Worm (Caenorhabditis elegans) whole organism, L4/young adult: Measurements from ENCODE around the gene odr-1.

Experiments
- W03F9.2 ChIP-seq: fragments of 150-350 bp; optimal IDR thresholded peaks from 2 replicates; lab custom pipeline; 2014; ENCODE audit warnings: missing biosample characterization, missing genetic modification characterization
- dao-5 ChIP-seq: sonication (generic microtip); optimal IDR thresholded peaks from 2 replicates; lab custom pipeline; 2016; ENCODE audit warnings: missing genotype, missing genetic modification characterization, moderate library complexity, missing compliant biosample characterization
- him-1 ChIP-seq: sonication (generic microtip); optimal IDR thresholded peaks from 2 replicates; lab custom pipeline; 2016; ENCODE audit warnings: missing genotype, missing genetic modification reagents, missing genetic modification characterization, missing compliant biosample characterization

The odr-1 gene

DNA sequence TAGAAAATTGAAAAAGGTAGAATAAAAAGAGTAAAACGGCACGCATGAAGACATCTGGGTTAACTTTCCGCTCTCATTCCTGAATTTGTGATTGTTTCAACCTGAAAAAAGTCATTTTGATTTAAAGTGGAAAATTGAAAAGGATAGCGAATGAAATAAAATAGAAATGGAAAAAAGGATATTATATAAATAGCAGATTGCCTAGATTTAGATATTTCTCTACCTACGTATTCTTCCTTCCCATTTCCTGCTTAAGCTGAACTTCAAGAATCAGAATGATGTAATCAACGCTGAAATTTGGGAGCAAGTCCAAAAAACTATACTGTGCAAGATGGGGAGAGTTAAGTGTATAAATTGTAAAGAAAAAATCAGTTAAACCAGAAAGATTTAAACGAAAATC, 19.1 kb upstream of the odr-1 start, which contains the start of gene R01E6.7:
Gene R01E6.7, minus strand, starts transcription at position 101 of the 400 bp plus-strand sequence.
- TF ChIP-seq W03F9.2 (tag; lab: Kevin White, UChicago) (no peak), dao-5 (tag; lab: Kevin White, UChicago) (no peak), him-1 (tag; lab: Kevin White, UChicago) (no peak)

- TF ChIP-seq him-1 (tag; lab: Kevin White, UChicago) (no peak), W03F9.2 (tag; lab: Kevin White, UChicago) (no peak), dao-5 (tag; lab: Kevin White, UChicago) (no peak)
Observed at ce11 chrX:13566436-13566835, 15.6 kb upstream of the odr-1 start, which contains the start of gene R01E6.2. TSS of gene R01E6.2 (minus strand) at chrX:13566536.

DNA sequence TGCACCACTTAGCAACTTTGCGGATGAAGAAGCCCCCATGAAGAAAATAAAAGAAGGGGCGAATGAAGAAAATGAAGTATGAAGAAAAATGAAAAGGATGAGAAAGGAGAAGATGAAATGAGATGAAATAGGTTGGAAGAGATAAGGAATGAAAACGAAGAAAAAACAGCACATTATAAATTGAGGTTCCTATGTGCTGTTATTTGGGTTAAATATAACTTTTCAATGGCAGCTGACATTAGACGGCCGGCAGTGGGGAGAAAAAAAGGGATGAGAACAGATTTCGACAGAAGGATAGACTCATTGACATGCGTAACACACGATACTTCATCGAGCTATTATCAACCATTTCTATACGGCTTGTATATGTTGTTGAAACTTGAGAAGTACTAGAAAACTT, 11.2 kb upstream of the odr-1 start:
- TF ChIP-seq W03F9.2 (tag; lab: Kevin White, UChicago) (no peak), him-1 (tag; lab: Kevin White, UChicago) (no peak)

DNA sequence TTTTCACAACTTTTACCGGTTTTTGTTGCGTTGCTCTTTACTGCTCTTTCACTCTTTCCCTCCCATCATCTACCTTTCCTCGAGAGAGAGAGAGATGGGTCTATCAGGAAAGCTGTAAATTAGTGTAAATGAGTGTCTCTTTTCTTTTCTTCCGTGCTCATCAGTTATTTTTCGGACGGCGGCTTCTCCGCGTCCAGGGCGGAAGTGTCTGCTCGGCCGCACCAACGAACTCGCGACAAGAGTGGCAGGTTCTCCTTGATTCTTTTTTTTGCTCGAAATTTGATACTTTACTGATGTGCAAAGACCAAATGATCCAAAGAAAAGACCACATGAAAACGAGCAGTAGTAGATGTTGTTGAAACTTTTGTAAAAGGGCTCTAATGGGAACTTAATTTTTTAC, 7.9 kb upstream of the odr-1 start:
- TF ChIP-seq dao-5 (tag; lab: Kevin White, UChicago) (no peak), him-1 (tag; lab: Kevin White, UChicago) (no peak), W03F9.2 (tag; lab: Kevin White, UChicago) (no peak)

- TF ChIP-seq W03F9.2 (tag; lab: Kevin White, UChicago), result no peak
- TF ChIP-seq dao-5 (tag; lab: Kevin White, UChicago), result no peak
- TF ChIP-seq him-1 (tag; lab: Kevin White, UChicago), result no peak
Observed at ce11 chrX:13556066-13556465, 5.3 kb upstream of the odr-1 start, which contains the start of gene glb-20. TSS of gene glb-20 (minus strand) at chrX:13556166.

ce11 chrX:13555098-13555497, 4.3 kb upstream of the odr-1 start:
- no peak for TF ChIP-seq dao-5 (tag; lab: Kevin White, UChicago)
- TF ChIP-seq W03F9.2 (tag; lab: Kevin White, UChicago), result no peak
- TF ChIP-seq him-1 (tag; lab: Kevin White, UChicago), result no peak

ce11 chrX:13544544-13545021, 6.2 kb downstream of the odr-1 start:
- TF ChIP-seq him-1 (tag; lab: Kevin White, UChicago), result no peak
- no peak for TF ChIP-seq dao-5 (tag; lab: Kevin White, UChicago)
- TF ChIP-seq W03F9.2 (tag; lab: Kevin White, UChicago), result no peak

DNA sequence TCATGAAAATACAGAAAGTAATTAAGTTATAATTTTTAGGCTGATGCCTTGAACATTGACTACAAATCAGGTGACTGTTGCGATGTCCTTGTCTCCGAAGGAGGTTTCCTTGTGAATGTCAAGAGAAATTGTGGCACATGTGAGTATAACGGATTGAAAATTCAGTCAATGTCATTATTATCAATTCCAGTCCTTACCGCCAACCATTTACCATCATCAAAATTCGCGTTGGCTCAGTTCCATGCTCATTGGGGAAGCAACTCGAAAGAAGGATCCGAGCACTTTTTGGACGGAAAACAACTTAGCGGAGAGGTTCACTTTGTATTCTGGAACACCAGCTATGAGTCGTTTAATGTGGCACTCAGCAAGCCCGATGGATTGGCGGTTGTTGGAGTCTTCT, 7.4 kb downstream of the odr-1 start:
- TF ChIP-seq him-1 (tag; lab: Kevin White, UChicago) (no peak), dao-5 (tag; lab: Kevin White, UChicago) (no peak), W03F9.2 (tag; lab: Kevin White, UChicago) (no peak)

ce11 chrX:13542757-13543156, 8.0 kb downstream of the odr-1 start:
- TF ChIP-seq W03F9.2 (tag; lab: Kevin White, UChicago) (no peak), dao-5 (tag; lab: Kevin White, UChicago) (no peak), him-1 (tag; lab: Kevin White, UChicago) (no peak)

- TF ChIP-seq W03F9.2 (tag; lab: Kevin White, UChicago), result no peak
- no peak for TF ChIP-seq dao-5 (tag; lab: Kevin White, UChicago)
- no peak for TF ChIP-seq him-1 (tag; lab: Kevin White, UChicago)
Observed at ce11 chrX:13542236-13542635, 8.6 kb downstream of the odr-1 start, which contains the start of gene cah-4. TSS of gene cah-4 (plus strand) at chrX:13542574.

DNA sequence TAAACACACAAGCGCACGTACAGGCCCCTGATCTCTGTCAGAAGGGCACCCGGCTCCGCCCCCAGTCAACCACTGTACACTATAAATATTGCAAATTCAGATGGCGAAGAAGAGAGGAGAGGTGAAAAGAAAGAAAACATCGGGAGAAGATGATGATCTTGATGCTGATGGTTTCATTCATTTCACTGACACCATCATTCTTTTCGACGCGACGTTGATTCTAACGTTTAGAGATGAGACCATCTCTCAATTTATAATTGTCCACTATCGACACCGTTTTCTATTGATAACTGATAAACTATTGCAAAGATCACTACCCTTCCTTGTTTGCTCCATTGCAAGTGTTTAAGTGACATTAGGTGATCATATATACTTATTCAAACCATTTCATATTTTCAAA, 9.5 kb downstream of the odr-1 start:
- TF ChIP-seq him-1 (tag; lab: Kevin White, UChicago) (no peak), dao-5 (tag; lab: Kevin White, UChicago) (no peak), W03F9.2 (tag; lab: Kevin White, UChicago) (no peak)

DNA sequence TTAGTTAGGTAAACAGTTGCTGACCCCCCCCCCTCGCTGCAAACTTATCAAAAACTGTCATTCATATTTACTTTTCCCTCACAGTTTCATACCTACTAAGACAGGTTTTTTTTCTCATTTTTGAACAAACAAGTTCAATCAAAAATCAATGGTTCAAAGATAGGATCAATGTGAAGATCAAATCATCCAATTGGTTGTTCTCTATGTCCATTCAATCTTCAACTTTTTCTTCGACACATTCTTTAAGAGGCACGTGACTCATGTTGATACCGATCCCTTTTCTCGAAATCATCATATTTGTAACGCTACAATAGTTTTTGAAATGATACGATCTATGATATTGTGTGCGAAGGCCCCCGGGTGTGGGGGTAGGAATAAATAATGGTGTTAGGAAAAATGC, 11.1 kb downstream of the odr-1 start:
- TF ChIP-seq dao-5 (tag; lab: Kevin White, UChicago), result no peak
- TF ChIP-seq W03F9.2 (tag; lab: Kevin White, UChicago), result no peak
- no peak for TF ChIP-seq him-1 (tag; lab: Kevin White, UChicago)

DNA sequence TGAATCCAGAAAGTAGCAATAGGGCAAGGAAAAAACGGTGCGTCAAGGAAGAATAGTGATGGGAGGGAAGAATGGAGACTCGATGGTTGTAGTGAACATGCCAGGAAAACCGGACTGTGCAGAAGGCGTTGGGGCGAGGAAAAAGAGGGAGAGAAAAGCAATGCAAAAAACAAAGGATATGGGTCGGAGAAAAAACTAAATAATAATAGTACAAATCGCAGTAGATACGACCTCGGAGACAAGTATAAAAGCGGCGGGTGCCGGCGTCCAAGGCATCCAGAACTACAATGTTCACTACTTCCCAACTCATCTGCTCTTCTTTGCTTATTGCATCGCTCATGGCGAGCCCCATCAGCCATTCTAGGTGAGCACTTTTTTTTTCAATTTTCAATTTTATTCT, 14.0 kb downstream of the odr-1 start, which contains the start of gene R01E6.5:
Gene R01E6.5, plus strand, starts transcription at position 301 of the 400 bp plus-strand sequence.
- TF ChIP-seq dao-5 (tag; lab: Kevin White, UChicago) (no peak), W03F9.2 (tag; lab: Kevin White, UChicago) (no peak)
